Worm (Caenorhabditis elegans) whole organism, late embryonic: ENCODE measurements around the gene irld-19.

ENCODE experiments used
- C08G9.2 ChIP-seq: sonication (generic microtip); optimal IDR thresholded peaks from 2 replicates; lab custom pipeline; 2016; ENCODE audit warnings: mild to moderate bottlenecking, missing genetic modification characterization, moderate library complexity, missing compliant biosample characterization
- C38D4.7 ChIP-seq: fragments of 200-800 bp; sonication (Bioruptor generic); optimal IDR thresholded peaks from 2 replicates; lab custom pipeline; 2018; ENCODE audit warnings: mild to moderate bottlenecking, missing genetic modification characterization, moderate library complexity, missing compliant biosample characterization
- K02D7.2 ChIP-seq: sonication (generic microtip); optimal IDR thresholded peaks from 2 replicates; lab custom pipeline; 2017; ENCODE audit warnings: mild to moderate bottlenecking, missing genetic modification characterization, missing compliant biosample characterization
- K09A11.1 ChIP-seq: sonication (generic microtip); optimal IDR thresholded peaks from 2 replicates; lab custom pipeline; 2017; ENCODE audit warnings: antibody characterized with exemption, mild to moderate bottlenecking, missing genetic modification characterization, missing compliant biosample characterization; ENCODE audit not compliant: insufficient read depth
- Y22D7AL.16 ChIP-seq: sonication (generic microtip); optimal IDR thresholded peaks from 2 replicates; lab custom pipeline; 2016; ENCODE audit warnings: missing genetic modification characterization, missing compliant biosample characterization
- ceh-14 ChIP-seq: sonication (generic microtip); optimal IDR thresholded peaks from 2 replicates; lab custom pipeline; 2016; ENCODE audit warnings: missing genotype, missing genetic modification characterization, missing compliant biosample characterization
- ceh-30 ChIP-seq: fragments of 150-350 bp; optimal IDR thresholded peaks from 2 replicates; lab custom pipeline; 2014; ENCODE audit warnings: missing biosample characterization, missing genetic modification characterization
- ceh-48 ChIP-seq: sonication (generic microtip); optimal IDR thresholded peaks from 2 replicates; lab custom pipeline; 2016; ENCODE audit warnings: missing genetic modification characterization, inconsistent platforms, missing compliant biosample characterization
- che-1 ChIP-seq: sonication (generic microtip); optimal IDR thresholded peaks from 2 replicates; lab custom pipeline; 2016; ENCODE audit warnings: mild to moderate bottlenecking, missing genetic modification characterization, missing compliant biosample characterization
- dmd-4 ChIP-seq: sonication (generic microtip); optimal IDR thresholded peaks from 2 replicates; lab custom pipeline; 2016; ENCODE audit warnings: borderline replicate concordance, missing genetic modification characterization, missing compliant biosample characterization
- dve-1 ChIP-seq: sonication (generic microtip); optimal IDR thresholded peaks from 2 replicates; lab custom pipeline; 2017; ENCODE audit warnings: antibody characterized with exemption, mild to moderate bottlenecking, missing genetic modification characterization, missing compliant biosample characterization
- ets-4 ChIP-seq: sonication (generic microtip); optimal IDR thresholded peaks from 2 replicates; lab custom pipeline; 2016; ENCODE audit warnings: missing genetic modification characterization, missing compliant biosample characterization
- eyg-1 ChIP-seq: sonication (generic microtip); optimal IDR thresholded peaks from 2 replicates; lab custom pipeline; 2016; ENCODE audit warnings: missing genotype, missing genetic modification characterization, missing compliant biosample characterization
- fax-1 ChIP-seq: sonication (generic microtip); optimal IDR thresholded peaks from 2 replicates; lab custom pipeline; 2016; ENCODE audit warnings: missing genotype, missing genetic modification characterization, missing compliant biosample characterization
- fkh-10 ChIP-seq: fragments of 150-350 bp; optimal IDR thresholded peaks from 2 replicates; lab custom pipeline; 2014; ENCODE audit warnings: missing biosample characterization, missing genetic modification reagents, missing genetic modification characterization
- hlh-13 ChIP-seq: fragments of 200-800 bp; sonication (Bioruptor generic); optimal IDR thresholded peaks from 2 replicates; lab custom pipeline; 2018; ENCODE audit warnings: mild to moderate bottlenecking, missing genetic modification characterization, missing compliant biosample characterization
- hlh-15 ChIP-seq: sonication (generic microtip); optimal IDR thresholded peaks from 2 replicates; lab custom pipeline; 2016; ENCODE audit warnings: missing genetic modification characterization, missing compliant biosample characterization
- hlh-30 ChIP-seq: sonication (generic microtip); optimal IDR thresholded peaks from 2 replicates; lab custom pipeline; 2017; ENCODE audit warnings: antibody characterized with exemption, missing genetic modification characterization, missing compliant biosample characterization; ENCODE audit not compliant: insufficient read depth
- hlh-6 ChIP-seq: sonication (generic microtip); optimal IDR thresholded peaks from 2 replicates; lab custom pipeline; 2016; ENCODE audit warnings: missing genotype, missing genetic modification characterization, missing compliant biosample characterization
- hlh-8 ChIP-seq: sonication (generic microtip); optimal IDR thresholded peaks from 2 replicates; lab custom pipeline; 2016; ENCODE audit warnings: missing genotype, missing genetic modification characterization, missing compliant biosample characterization
- lin-11 ChIP-seq: fragments of 200-800 bp; sonication (Bioruptor generic); optimal IDR thresholded peaks from 2 replicates; lab custom pipeline; 2018; ENCODE audit warnings: mild to moderate bottlenecking, missing genetic modification characterization, missing compliant biosample characterization
- nfya-1 ChIP-seq: sonication (generic microtip); optimal IDR thresholded peaks from 2 replicates; lab custom pipeline; 2017; ENCODE audit warnings: missing genetic modification characterization, mild to moderate bottlenecking, missing compliant biosample characterization, antibody characterized with exemption, moderate library complexity
- odd-2 ChIP-seq: sonication (generic microtip); optimal IDR thresholded peaks from 2 replicates; lab custom pipeline; 2017; ENCODE audit warnings: antibody characterized with exemption, mild to moderate bottlenecking, missing genetic modification characterization, missing compliant biosample characterization
- pat-9 ChIP-seq: fragments of 200-800 bp; sonication (Bioruptor generic); optimal IDR thresholded peaks from 2 replicates; lab custom pipeline; 2018; ENCODE audit warnings: mild to moderate bottlenecking, missing genetic modification characterization, moderate library complexity, missing compliant biosample characterization
- pax-1 ChIP-seq: fragments of 150-350 bp; optimal IDR thresholded peaks from 2 replicates; lab custom pipeline; 2014; ENCODE audit warnings: missing biosample characterization, missing genetic modification characterization
- pros-1 ChIP-seq: fragments of 150-350 bp; optimal IDR thresholded peaks from 2 replicates; lab custom pipeline; 2014; ENCODE audit warnings: missing biosample characterization, missing genetic modification reagents, missing genetic modification characterization
- ref-2 ChIP-seq: sonication (generic microtip); optimal IDR thresholded peaks from 2 replicates; lab custom pipeline; 2016; ENCODE audit warnings: missing genetic modification characterization, missing compliant biosample characterization
- rnt-1 ChIP-seq: sonication (generic microtip); optimal IDR thresholded peaks from 2 replicates; lab custom pipeline; 2016; ENCODE audit warnings: missing genetic modification characterization, missing compliant biosample characterization
- sdc-2 ChIP-seq: sonication (generic microtip); optimal IDR thresholded peaks from 2 replicates; lab custom pipeline; 2016; ENCODE audit warnings: missing genotype, missing genetic modification characterization, missing compliant biosample characterization
- sox-2 ChIP-seq: fragments of 200-800 bp; sonication (Bioruptor generic); IDR thresholded peaks from 2 replicates; pipeline ENCODE4 v1.3.6; 2022; ENCODE audit warnings: missing genetic modification reagents, missing genetic modification characterization, missing compliant biosample characterization
- unc-3 ChIP-seq, 2 experiments: fragments of 200-800 bp in 1 of 2; sonication (Bioruptor generic) in 1 of 2; sonication (generic microtip) in 1 of 2; conservative IDR thresholded peaks in 1 of 2; optimal IDR thresholded peaks in 1 of 2; 2 replicates each; pipeline versions ENCODE4 v1.3.6 to Lab custom; 2016 to 2022; ENCODE audit warnings: missing compliant biosample characterization in 2 of 2, missing genetic modification characterization in 2 of 2, missing genetic modification reagents in 1 of 2
- unc-86 ChIP-seq: sonication (generic microtip); optimal IDR thresholded peaks from 2 replicates; lab custom pipeline; 2016; ENCODE audit warnings: missing genetic modification characterization, missing compliant biosample characterization
- ztf-16 ChIP-seq: sonication (generic microtip); optimal IDR thresholded peaks from 2 replicates; lab custom pipeline; 2017; ENCODE audit warnings: missing genetic modification characterization, missing compliant biosample characterization

The irld-19 gene

ce11 chrIII:12773753-12774152, 9.6 kb upstream of the irld-19 start:
- TF ChIP-seq K09A11.1: no peak
- peak; percentile 95 for TF ChIP-seq nfya-1 (tag; lab: Kevin White, UChicago)

DNA sequence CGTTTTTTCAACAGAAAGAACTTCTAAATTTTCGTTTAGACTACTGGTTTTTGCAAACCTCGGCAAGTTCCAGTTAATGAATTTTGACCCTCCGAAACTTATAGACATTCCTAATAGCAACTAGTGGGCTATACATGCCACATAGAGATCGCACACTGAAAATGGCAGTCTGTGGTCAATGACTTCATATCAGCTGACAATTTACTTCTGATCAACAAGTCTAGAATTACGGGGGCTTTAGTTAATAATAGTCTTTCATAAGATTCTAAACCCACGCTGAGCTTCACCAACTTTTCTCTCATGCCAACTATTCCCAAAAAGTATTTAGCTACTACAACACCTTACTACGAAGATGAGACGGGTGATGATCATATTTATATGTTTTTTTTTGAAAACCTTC, 6.8 kb downstream of the irld-19 start, which contains the start of gene srw-9:
srw-9 (plus strand) TSS at position 301 of the 400 bp plus-strand sequence.
- TF ChIP-seq che-1 (tag; lab: Kevin White, UChicago) (no peak), K02D7.2 (tag; lab: Kevin White, UChicago) (no peak), hlh-30 (tag; lab: Kevin White, UChicago) (no peak), unc-86 (tag; lab: Kevin White, UChicago) (no peak), hlh-13 (GFP tag; lab: Kevin White, UChicago) (no peak)

ce11 chrIII:12755048-12755447, 9.1 kb downstream of the irld-19 start, which contains the start of gene srw-10:
Gene srw-10 (plus strand): TSS chrIII:12755348.
- TF ChIP-seq dve-1 (tag; lab: Kevin White, UChicago) (no peak), pros-1 (tag; lab: Kevin White, UChicago) (no peak), rnt-1 (tag; lab: Kevin White, UChicago) (no peak), Y22D7AL.16 (tag; lab: Kevin White, UChicago) (no peak), hlh-15 (tag; lab: Kevin White, UChicago) (no peak), ceh-30 (tag; lab: Kevin White, UChicago) (no peak)

ce11 chrIII:12750831-12751230, 13.3 kb downstream of the irld-19 start, which contains the start of the genes irld-60 and irld-20:
Gene irld-60 (minus strand): TSS chrIII:12750931.
Gene irld-20 (plus strand): TSS chrIII:12751109.
- no peak for TF ChIP-seq K09A11.1
- TF ChIP-seq ceh-14 (tag; lab: Kevin White, UChicago): no peak
- TF ChIP-seq C38D4.7 (GFP tag; lab: Kevin White, UChicago): no peak
- TF ChIP-seq ref-2: no peak
- no peak for TF ChIP-seq lin-11 (tag; lab: Kevin White, UChicago)
- TF ChIP-seq pat-9 (tag; lab: Kevin White, UChicago): no peak
- no peak for TF ChIP-seq unc-3 (GFP tag; conservative IDR thresholded peaks at IDR 0.05; lab: Robert Waterston, UW)
- no peak for TF ChIP-seq unc-3 (tag; optimal IDR thresholded peaks at IDR 0.05; lab: Kevin White, UChicago)
- TF ChIP-seq sox-2 (GFP tag; lab: Robert Waterston, UW): no peak
- TF ChIP-seq odd-2 (tag; lab: Kevin White, UChicago): no peak
- no peak for TF ChIP-seq ztf-16 (tag; lab: Kevin White, UChicago)
- TF ChIP-seq hlh-8: no peak
- no peak for TF ChIP-seq fax-1
- no peak for TF ChIP-seq ceh-48 (tag; lab: Kevin White, UChicago)

DNA sequence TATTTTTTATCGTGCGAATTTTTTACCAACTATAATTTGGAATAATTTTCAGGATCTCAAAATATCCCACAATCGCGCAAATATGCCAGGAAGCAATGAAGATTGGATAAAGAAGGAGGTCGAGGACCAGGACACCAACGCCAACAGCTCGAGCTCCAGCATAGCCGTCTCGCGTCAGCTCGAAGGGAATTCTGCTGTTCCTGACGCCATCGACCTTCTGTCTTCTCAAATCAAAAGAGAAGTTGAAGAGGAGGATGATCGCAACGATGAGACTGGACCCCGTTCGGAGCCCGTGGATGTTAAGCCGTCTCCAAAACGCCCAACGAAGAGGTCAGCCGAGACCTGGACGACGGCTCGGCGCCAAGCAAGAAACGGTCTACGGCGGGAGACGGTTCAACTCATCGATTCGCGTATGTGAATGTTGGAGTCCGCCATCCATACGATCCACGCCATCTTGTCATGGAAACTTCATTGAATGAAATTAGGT, 17.7 kb downstream of the irld-19 start, which contains the start of gene Y111B2A.21:
Y111B2A.21 (plus strand) TSS at position 51 of the 487 bp plus-strand sequence.
- TF ChIP-seq pax-1 (tag; lab: Kevin White, UChicago): no peak
- TF ChIP-seq ets-4 (tag; lab: Kevin White, UChicago): no peak
- no peak for TF ChIP-seq fkh-10 (GFP tag; lab: Kevin White, UChicago)
- no peak for TF ChIP-seq eyg-1 (tag; lab: Kevin White, UChicago)
- TF ChIP-seq hlh-6 (tag; lab: Kevin White, UChicago): no peak
- TF ChIP-seq ceh-14 (tag; lab: Kevin White, UChicago): no peak
- no peak for TF ChIP-seq dmd-4 (tag; lab: Kevin White, UChicago)
- no peak for TF ChIP-seq odd-2 (tag; lab: Kevin White, UChicago)
- TF ChIP-seq ref-2: no peak
- no peak for TF ChIP-seq K09A11.1
- TF ChIP-seq sdc-2 (tag; lab: Kevin White, UChicago): no peak
- TF ChIP-seq che-1 (tag; lab: Kevin White, UChicago): no peak
- no peak for TF ChIP-seq C08G9.2 (tag; lab: Kevin White, UChicago)
